Worm (Caenorhabditis elegans) whole organism, L2 larva: Measurements from ENCODE around the gene F36H5.14.
A peak's percentile ranks its signal among the peaks of the same experiment; 100 is the strongest.
"Not testable (repeated sequence)": the region's sequence is repeated elsewhere in the genome, so short reads cannot be mapped to it uniquely, and the experiment has no call there.

Experiments
- F13H6.1 ChIP-seq: sonication (generic microtip); optimal IDR thresholded peaks from 2 replicates; lab custom pipeline; 2016; ENCODE audit warnings: missing genetic modification characterization, missing compliant biosample characterization
- R02D3.7 ChIP-seq: fragments of 150-350 bp; optimal IDR thresholded peaks from 2 replicates; lab custom pipeline; 2014; ENCODE audit warnings: missing biosample characterization, missing genetic modification characterization
- alr-1 ChIP-seq: fragments of 150-350 bp; optimal IDR thresholded peaks from 2 replicates; lab custom pipeline; 2014; ENCODE audit warnings: missing biosample characterization, missing genetic modification characterization
- ceh-16 ChIP-seq: fragments of 150-350 bp; optimal IDR thresholded peaks from 2 replicates; lab custom pipeline; 2014; ENCODE audit warnings: missing biosample characterization, missing genetic modification characterization
- ceh-82 ChIP-seq: fragments of 150-350 bp; optimal IDR thresholded peaks from 2 replicates; lab custom pipeline; 2014; ENCODE audit warnings: missing biosample characterization, missing genetic modification characterization
- dmd-4 ChIP-seq: sonication (generic microtip); optimal IDR thresholded peaks from 2 replicates; lab custom pipeline; 2017; ENCODE audit warnings: missing biosample characterization, missing genetic modification characterization
- egl-27 ChIP-seq: sonication (generic microtip); optimal IDR thresholded peaks from 3 replicates; lab custom pipeline; 2017; ENCODE audit warnings: missing biosample characterization, missing genetic modification reagents, missing genetic modification characterization
- elt-1 ChIP-seq: fragments of 150-350 bp; optimal IDR thresholded peaks from 2 replicates; lab custom pipeline; 2014; ENCODE audit warnings: missing biosample characterization, missing genetic modification characterization
- elt-3 ChIP-seq: sonication (generic microtip); optimal IDR thresholded peaks from 2 replicates; lab custom pipeline; 2017; ENCODE audit warnings: missing biosample characterization, missing genetic modification characterization
- fos-1 ChIP-seq: fragments of 150-350 bp; optimal IDR thresholded peaks from 2 replicates; lab custom pipeline; 2014; ENCODE audit warnings: missing biosample characterization, missing genetic modification characterization
- gmeb-1 ChIP-seq: fragments of 150-350 bp; optimal IDR thresholded peaks from 2 replicates; lab custom pipeline; 2014; ENCODE audit warnings: missing biosample characterization, missing genetic modification characterization
- lin-39 ChIP-seq: fragments of 150-350 bp; optimal IDR thresholded peaks from 2 replicates; lab custom pipeline; 2014; ENCODE audit warnings: missing biosample characterization, missing genetic modification reagents, missing genetic modification characterization
- mbf-1 ChIP-seq: sonication (generic microtip); optimal IDR thresholded peaks from 2 replicates; lab custom pipeline; 2017; ENCODE audit warnings: missing biosample characterization, missing genetic modification characterization
- mdl-1 ChIP-seq, 2 experiments: fragments of 150-350 bp in 1 of 2; sonication (generic microtip) in 1 of 2; optimal IDR thresholded peaks; 2 replicates each; lab custom pipeline; 2017; ENCODE audit warnings: missing biosample characterization in 2 of 2, missing genetic modification characterization in 2 of 2
- nhr-10 ChIP-seq: sonication (generic microtip); optimal IDR thresholded peaks from 2 replicates; lab custom pipeline; 2017; ENCODE audit warnings: missing biosample characterization, missing genetic modification characterization
- nhr-11 ChIP-seq: fragments of 150-350 bp; optimal IDR thresholded peaks from 2 replicates; lab custom pipeline; 2014; ENCODE audit warnings: missing biosample characterization, missing genetic modification characterization
- nhr-21 ChIP-seq: fragments of 150-350 bp; optimal IDR thresholded peaks from 2 replicates; lab custom pipeline; 2014; ENCODE audit warnings: missing biosample characterization, missing genetic modification characterization
- nhr-23 ChIP-seq: fragments of 150-350 bp; optimal IDR thresholded peaks from 2 replicates; lab custom pipeline; 2014; ENCODE audit warnings: missing biosample characterization, missing genetic modification reagents, missing genetic modification characterization
- nhr-237 ChIP-seq: fragments of 150-350 bp; optimal IDR thresholded peaks from 2 replicates; lab custom pipeline; 2014; ENCODE audit warnings: missing biosample characterization, missing genetic modification characterization
- sem-4 ChIP-seq: fragments of 150-350 bp; optimal IDR thresholded peaks from 2 replicates; lab custom pipeline; 2014; ENCODE audit warnings: missing biosample characterization, missing genetic modification reagents, missing genetic modification characterization
- sma-3 ChIP-seq: sonication (generic microtip); optimal IDR thresholded peaks from 2 replicates; lab custom pipeline; 2016; ENCODE audit warnings: missing genetic modification reagents, missing genetic modification characterization, missing compliant biosample characterization
- sma-9 ChIP-seq, 2 experiments: fragments of 150-350 bp in 1 of 2; sonication (generic microtip) in 1 of 2; optimal IDR thresholded peaks; 2 replicates each; lab custom pipeline; 2014 to 2016; ENCODE audit warnings: missing genetic modification characterization in 2 of 2, mild to moderate bottlenecking in 1 of 2, missing biosample characterization in 1 of 2, missing compliant biosample characterization in 1 of 2, missing genetic modification reagents in 1 of 2, moderate library complexity in 1 of 2
- snpc-4 ChIP-seq: fragments of 150-350 bp; optimal IDR thresholded peaks from 2 replicates; lab custom pipeline; 2014; ENCODE audit warnings: missing biosample characterization, missing genetic modification characterization
- unc-39 ChIP-seq: fragments of 150-350 bp; optimal IDR thresholded peaks from 2 replicates; lab custom pipeline; 2014; ENCODE audit warnings: missing biosample characterization, missing genetic modification characterization
- zag-1 ChIP-seq: fragments of 150-350 bp; optimal IDR thresholded peaks from 2 replicates; lab custom pipeline; 2014; ENCODE audit warnings: missing biosample characterization, missing genetic modification characterization
- ztf-1 ChIP-seq: fragments of 200-800 bp; sonication (Bioruptor generic); conservative IDR thresholded peaks from 2 replicates; pipeline ENCODE4 v1.3.6; 2022; ENCODE audit warnings: missing genetic modification characterization, missing compliant biosample characterization
- ztf-11 ChIP-seq: sonication (generic microtip); optimal IDR thresholded peaks from 2 replicates; lab custom pipeline; 2017; ENCODE audit warnings: missing biosample characterization, missing genetic modification characterization

The F36H5.14 gene

DNA sequence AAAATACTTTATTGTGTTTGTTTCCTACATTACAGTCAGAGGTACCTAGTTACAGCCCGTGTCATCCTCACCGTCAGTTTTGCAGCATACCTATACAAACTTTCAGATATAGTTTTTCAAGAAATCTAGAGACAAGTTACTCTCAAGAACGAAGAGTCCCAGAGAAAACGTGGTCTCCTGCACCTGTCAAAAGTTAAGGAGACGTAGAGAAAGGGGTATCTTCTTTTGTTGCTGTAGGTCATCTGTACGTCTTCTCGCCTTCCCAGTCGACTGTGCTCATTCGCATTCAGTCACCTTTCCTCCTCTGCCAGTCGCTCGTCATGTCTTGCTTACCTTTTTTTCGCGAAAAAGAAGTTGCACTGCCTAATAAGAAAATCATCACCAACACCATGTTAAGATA lies 13.8 kb upstream of the F36H5.14 start, which contains the start of gene F36H5.4:
Gene F36H5.4, plus strand, starts transcription at position 301 of the 400 bp plus-strand sequence.
- TF ChIP-seq alr-1 (tag; lab: Kevin White, UChicago): no peak
- TF ChIP-seq nhr-23 (tag; lab: Kevin White, UChicago): no peak
- no peak for TF ChIP-seq fos-1 (tag; lab: Kevin White, UChicago)
- no peak for TF ChIP-seq gmeb-1
- TF ChIP-seq elt-3 (tag; lab: Kevin White, UChicago): no peak
- TF ChIP-seq, all 48 proteins: peak for 0

DNA sequence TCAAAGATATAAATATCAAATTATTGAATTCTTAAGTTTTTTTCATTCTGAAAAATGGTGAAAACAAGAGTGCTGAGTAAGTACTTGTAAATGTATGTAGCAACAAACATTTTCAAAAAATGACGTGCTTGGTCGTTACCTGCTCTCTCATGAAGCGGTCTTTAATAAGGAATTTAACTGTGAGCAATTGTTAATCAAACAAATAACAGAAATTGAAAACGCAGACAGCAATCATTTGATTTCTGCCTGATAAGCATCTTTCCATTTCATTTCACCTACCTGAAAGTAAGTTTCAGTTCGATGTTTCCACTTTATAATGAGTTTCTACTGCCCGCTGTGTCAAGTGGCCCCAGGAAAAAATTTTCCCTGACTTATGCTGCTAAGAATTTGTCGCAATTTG lies 12.3 kb upstream of the F36H5.14 start, which contains the start of gene math-28:
Gene math-28, plus strand, starts transcription at position 301 of the 400 bp plus-strand sequence.
- TF ChIP-seq ztf-11: no peak

DNA sequence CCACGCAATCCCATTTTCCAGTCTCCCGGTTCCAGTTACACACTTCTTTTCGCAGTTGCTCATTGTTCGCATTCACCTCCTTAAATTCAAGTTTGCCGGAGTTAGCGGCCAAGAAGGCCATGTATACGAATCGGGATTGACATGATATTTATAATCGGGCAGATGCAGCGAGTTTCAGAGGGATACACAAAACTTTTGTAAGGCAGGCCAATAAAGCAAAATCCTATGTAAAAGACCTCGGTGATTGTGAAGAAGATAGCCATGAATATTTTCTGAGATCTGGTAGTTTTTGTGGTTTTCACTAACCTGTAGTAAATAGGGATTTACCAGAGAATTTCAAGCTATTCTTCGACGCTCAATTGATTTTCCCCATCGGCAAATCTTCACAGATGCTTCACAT lies 8.6 kb upstream of the F36H5.14 start:
- TF ChIP-seq dmd-4 (tag; lab: Kevin White, UChicago): no peak
- TF ChIP-seq R02D3.7 (tag; lab: Kevin White, UChicago): no peak
- no peak for TF ChIP-seq lin-39 (tag; lab: Kevin White, UChicago)
- TF ChIP-seq sem-4 (tag; lab: Kevin White, UChicago): no peak
- no peak for TF ChIP-seq sma-3

DNA sequence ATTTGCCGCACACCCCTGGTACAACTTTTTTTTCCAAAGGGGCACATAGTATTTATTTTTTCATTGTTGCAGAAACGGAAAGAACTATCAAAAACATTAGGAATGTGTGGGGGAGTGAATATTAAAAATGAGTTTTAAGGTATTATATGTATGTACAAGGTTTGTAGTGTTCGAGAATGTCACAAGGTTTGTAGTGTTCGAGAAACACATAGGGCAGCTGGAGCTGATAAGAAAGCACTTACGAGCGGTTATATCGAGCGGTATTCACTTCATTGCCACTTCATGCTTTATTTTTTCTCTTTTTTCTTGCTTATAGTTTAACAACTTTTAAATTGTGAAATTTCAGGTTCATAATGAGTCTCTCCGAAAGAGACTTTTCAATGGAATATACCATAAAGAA lies 7.9 kb upstream of the F36H5.14 start:
- TF ChIP-seq fos-1 (tag; lab: Kevin White, UChicago): peak; percentile 34

DNA sequence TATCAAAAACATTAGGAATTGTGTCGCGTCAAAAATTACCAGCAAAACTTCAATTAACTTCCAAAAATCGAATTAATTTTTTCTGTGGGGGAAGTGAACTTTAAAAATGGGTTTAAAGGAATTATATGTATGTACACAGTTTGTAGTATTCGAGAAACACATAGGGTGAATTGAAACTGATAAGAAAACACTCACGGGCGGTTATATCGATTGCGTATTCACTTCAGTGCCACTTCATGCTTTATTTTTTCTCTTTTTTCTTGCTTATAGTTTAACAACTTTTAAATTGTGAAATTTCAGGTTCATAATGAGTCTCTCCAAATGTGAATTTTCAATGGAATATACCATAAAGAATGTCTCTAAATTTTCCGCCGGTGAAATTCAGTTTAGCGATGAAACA lies 4.0 kb upstream of the F36H5.14 start, which contains the start of gene math-26:
Gene math-26, plus strand, starts transcription at position 301 of the 400 bp plus-strand sequence.
- not testable (repeated sequence) for TF ChIP-seq sem-4, egl-27, fos-1 (tag; lab: Kevin White, UChicago)

DNA sequence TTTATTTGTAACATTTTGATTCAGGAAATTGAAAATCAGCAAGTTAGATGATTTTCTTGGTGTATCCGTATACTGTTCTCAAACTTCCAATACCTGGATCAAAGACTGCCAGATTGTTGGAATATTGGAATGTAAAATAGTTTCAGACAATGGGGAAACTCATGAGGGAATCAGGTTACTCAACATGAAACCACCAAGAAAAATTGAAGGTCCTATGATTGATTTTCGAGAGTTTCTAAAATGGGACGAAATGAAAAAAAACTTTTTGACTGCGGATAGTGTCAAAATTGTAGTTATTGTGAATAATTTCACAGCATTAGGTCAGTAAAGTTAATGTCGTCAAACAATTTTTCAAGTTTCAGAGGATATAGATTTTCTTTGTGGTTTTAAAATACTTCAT lies 3.5 kb upstream of the F36H5.14 start, which contains the start of gene math-3:
Gene math-3, plus strand, starts transcription at position 301 of the 400 bp plus-strand sequence.
- TF ChIP-seq ceh-16 (tag; lab: Kevin White, UChicago) (no peak), snpc-4 (no peak)

DNA sequence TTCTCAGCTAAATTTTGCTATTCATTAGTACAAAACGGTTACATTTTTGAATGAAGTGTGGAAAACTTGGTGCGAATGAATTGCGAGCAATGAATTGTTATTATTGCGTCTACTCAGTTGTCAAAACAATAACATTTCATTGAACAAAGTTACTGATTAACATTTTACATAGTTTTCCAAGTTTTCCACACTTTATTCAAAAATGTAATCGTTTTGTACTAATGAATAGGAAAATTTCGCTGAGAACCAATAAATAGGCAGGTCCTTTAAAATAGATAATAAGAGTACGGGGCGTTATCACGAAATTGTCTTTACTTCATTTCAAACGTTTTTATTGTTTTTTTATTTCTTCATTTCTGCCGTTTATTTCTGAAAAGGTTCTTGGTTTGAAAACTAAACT lies 7.1 kb downstream of the F36H5.14 start, which contains the start of gene math-4:
Gene math-4, minus strand, starts transcription at position 101 of the 400 bp plus-strand sequence.
- TF ChIP-seq nhr-10 (tag; lab: Kevin White, UChicago) (no peak), gmeb-1 (no peak), mdl-1 (tag; optimal IDR thresholded peaks at IDR 0.05; lab: Kevin White, UChicago) (no peak)

DNA sequence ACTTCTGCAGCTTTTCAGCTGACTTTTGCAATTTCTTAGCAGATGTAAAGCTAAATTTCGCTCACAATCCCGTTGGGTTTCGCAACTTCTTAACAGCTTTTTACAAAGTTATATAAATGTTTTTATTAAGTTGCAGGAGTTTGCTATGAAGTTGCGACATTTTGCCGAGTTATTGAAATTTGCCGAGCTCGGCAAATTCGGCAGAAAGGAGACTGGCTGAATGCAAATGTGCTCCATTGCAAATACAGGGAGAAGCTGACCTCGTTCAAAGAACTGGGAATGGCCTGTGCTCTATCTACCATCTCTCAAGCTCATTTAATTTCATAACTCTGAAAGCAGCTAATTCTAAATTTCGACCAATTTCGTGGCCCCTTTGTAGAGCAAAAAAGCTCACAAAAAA lies 9.5 kb downstream of the F36H5.14 start, which contains the start of gene C08F1.11:
Gene C08F1.11, minus strand, starts transcription at position 101 of the 400 bp plus-strand sequence.
- TF ChIP-seq gmeb-1 (no peak), elt-1 (tag; lab: Kevin White, UChicago) (no peak), nhr-237 (tag; lab: Kevin White, UChicago) (no peak), ztf-1 (GFP tag; lab: Robert Waterston, UW) (no peak), nhr-11 (tag; lab: Kevin White, UChicago) (no peak), R02D3.7 (tag; lab: Kevin White, UChicago) (no peak), alr-1 (tag; lab: Kevin White, UChicago) (no peak), sem-4 (tag; lab: Kevin White, UChicago) (no peak), sma-3 (no peak), mbf-1 (tag; lab: Kevin White, UChicago) (no peak), elt-3 (tag; lab: Kevin White, UChicago) (no peak), nhr-21 (tag; lab: Kevin White, UChicago) (no peak), sma-9 (GFP tag; optimal IDR thresholded peaks at IDR 0.05; lab: Kevin White, UChicago) (no peak), sma-9 (tag; optimal IDR thresholded peaks at IDR 0.05; lab: Kevin White, UChicago) (no peak), unc-39 (tag; lab: Kevin White, UChicago) (no peak), zag-1 (tag; lab: Kevin White, UChicago) (no peak), ceh-82 (tag; lab: Kevin White, UChicago) (no peak), F13H6.1 (tag; lab: Kevin White, UChicago) (no peak)
